Fruit fly (Drosophila melanogaster) whole organism, adult: ENCODE measurements around the gene Ip259.
A peak's percentile ranks its signal among the peaks of the same experiment; 100 is the strongest.

Experiments used
- CG12768 ChIP-seq: fragments of 200-800 bp; sonication (Bioruptor generic); optimal IDR thresholded peaks from 2 replicates; lab custom pipeline; 2017; ENCODE audit warnings: missing biosample characterization, missing genetic modification characterization, mild to moderate bottlenecking, moderate library complexity, missing genetic modification reagents
- CG14711 ChIP-seq: fragments of 200-800 bp; sonication (Bioruptor generic); optimal IDR thresholded peaks from 2 replicates; lab custom pipeline; 2018; ENCODE audit warnings: missing biosample characterization, mild to moderate bottlenecking, missing genetic modification characterization, moderate library complexity
- CG1620 ChIP-seq: fragments of 200-800 bp; sonication (Bioruptor generic); optimal IDR thresholded peaks from 2 replicates; lab custom pipeline; 2016; ENCODE audit warnings: missing biosample characterization, missing genetic modification characterization
- CG5204 ChIP-seq: fragments of 200-800 bp; sonication (Bioruptor generic); optimal IDR thresholded peaks from 2 replicates; lab custom pipeline; 2016; ENCODE audit warnings: missing biosample characterization, missing genetic modification characterization
- CG7045 ChIP-seq: fragments of 200-800 bp; sonication (Bioruptor generic); optimal IDR thresholded peaks from 2 replicates; lab custom pipeline; 2017; ENCODE audit warnings: missing biosample characterization, mild to moderate bottlenecking, missing genetic modification characterization
- Clk ChIP-seq: fragments of 200-800 bp; sonication (Bioruptor generic); optimal IDR thresholded peaks from 2 replicates; lab custom pipeline; 2017; ENCODE audit warnings: missing biosample characterization, missing genetic modification characterization
- Crg-1 ChIP-seq: fragments of 200-800 bp; sonication (Bioruptor generic); optimal IDR thresholded peaks from 2 replicates; lab custom pipeline; 2016; ENCODE audit warnings: missing biosample characterization, missing genetic modification characterization
- Hr96 ChIP-seq: fragments of 200-800 bp; sonication (Bioruptor generic); optimal IDR thresholded peaks from 2 replicates; lab custom pipeline; 2016; ENCODE audit warnings: missing biosample characterization, missing genetic modification characterization
- Mnt ChIP-seq: fragments of 200-800 bp; sonication (Bioruptor generic); optimal IDR thresholded peaks from 2 replicates; lab custom pipeline; 2016; ENCODE audit warnings: missing biosample characterization, mild to moderate bottlenecking, missing genetic modification characterization
- bab1 ChIP-seq: fragments of 200-800 bp; sonication (Bioruptor generic); optimal IDR thresholded peaks from 3 replicates; lab custom pipeline; 2019; ENCODE audit warnings: missing biosample characterization, mild to moderate bottlenecking, missing genetic modification characterization, moderate library complexity
- cic ChIP-seq: fragments of 200-800 bp; sonication (Bioruptor generic); optimal IDR thresholded peaks from 2 replicates; lab custom pipeline; 2017; ENCODE audit warnings: missing biosample characterization, mild to moderate bottlenecking, missing genetic modification characterization, moderate library complexity
- cnc ChIP-seq, 2 experiments: fragments of >200 bp; optimal IDR thresholded peaks; 2 replicates each; lab custom pipeline; 2017
- kay ChIP-seq: fragments of 200-800 bp; sonication (Bioruptor generic); peaks from one replicate; lab custom pipeline; 2016; ENCODE audit warnings: missing biosample characterization, missing genetic modification characterization, borderline replicate concordance

- no peak for TF ChIP-seq CG14711 (tag; lab: Kevin White, UChicago)
- peak; percentile 70 for TF ChIP-seq kay (GFP tag; lab: Kevin White, UChicago)
- peak; percentile 34 for TF ChIP-seq cic (GFP tag; lab: Kevin White, UChicago)
- no peak for TF ChIP-seq CG7045 (GFP tag; lab: Kevin White, UChicago)
- TF ChIP-seq CG1620 (GFP tag; lab: Kevin White, UChicago), result no peak
- TF ChIP-seq Crg-1 (GFP tag; lab: Kevin White, UChicago), result no peak
- no peak for TF ChIP-seq Clk (GFP tag; lab: Kevin White, UChicago)
- no peak for TF ChIP-seq Hr96 (GFP tag; lab: Kevin White, UChicago)
- no peak for TF ChIP-seq cnc (optimal IDR thresholded peaks at IDR 0.05; lab: Kevin White, UChicago)
- TF ChIP-seq Mnt, result peak; percentile 9
- TF ChIP-seq CG5204 (GFP tag; lab: Kevin White, UChicago), result no peak
- no peak for TF ChIP-seq bab1 (GFP tag; lab: Kevin White, UChicago)
- TF ChIP-seq CG12768, result peak; percentile 12
These were observed 49.2 kb downstream of the Ip259 start, which contains the start of the genes LManI and LManII for dm6 chr2L:10457191-10457899.
